Worm (Caenorhabditis elegans): Measurements from ENCODE around the gene rpl-5.

The rpl-5 gene

DNA sequence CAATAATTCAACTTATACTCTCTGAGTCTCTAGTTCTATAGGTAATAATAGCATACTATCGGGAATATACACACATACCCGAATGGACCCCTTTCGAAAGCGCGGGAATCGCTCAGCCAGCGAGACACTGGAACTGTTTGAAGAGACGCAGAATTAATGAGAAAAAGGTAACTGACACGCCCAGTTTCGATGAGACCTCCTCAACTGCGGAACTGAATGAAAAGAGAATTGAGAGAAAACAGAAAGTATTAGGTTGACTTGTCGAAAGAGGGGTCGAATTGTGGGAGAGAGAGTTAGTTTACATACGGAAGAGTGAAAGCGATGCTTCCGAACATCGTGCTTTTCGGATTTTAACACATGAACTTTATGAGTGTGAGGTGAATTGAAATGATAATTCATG lies 37.7 kb upstream of the rpl-5 start:
- TF ChIP-seq sdz-12 (GFP tag; optimal IDR thresholded peaks at IDR 0.05) (no peak), nhr-48 (tag; optimal IDR thresholded peaks at IDR 0.05) (no peak), madf-5 (GFP tag; IDR thresholded peaks at IDR 0.05) (no peak), zfp-3 (GFP tag; conservative IDR thresholded peaks at IDR 0.05) (no peak), F10B5.3 (tag; optimal IDR thresholded peaks at IDR 0.05) (no peak), ZK546.5 (tag; optimal IDR thresholded peaks at IDR 0.05) (no peak), mxl-3 (GFP tag; optimal IDR thresholded peaks at IDR 0.05) (no peak), lin-15B (tag; optimal IDR thresholded peaks at IDR 0.05) (no peak), ceh-28 (tag; optimal IDR thresholded peaks at IDR 0.05) (no peak), egl-27 (tag; optimal IDR thresholded peaks at IDR 0.05) (no peak), egl-43 (GFP tag; IDR thresholded peaks at IDR 0.05) (no peak), Y5F2A.4 (GFP tag; optimal IDR thresholded peaks at IDR 0.05) (no peak), fkh-10 (GFP tag; optimal IDR thresholded peaks at IDR 0.05) (no peak), mdl-1 (tag; optimal IDR thresholded peaks at IDR 0.05) (no peak), tag-97 (GFP tag; IDR thresholded peaks at IDR 0.05) (no peak), dmd-9 (GFP tag; IDR thresholded peaks at IDR 0.05) (no peak), nhr-102 (tag; optimal IDR thresholded peaks at IDR 0.05) (no peak), daf-16 (GFP tag; optimal IDR thresholded peaks at IDR 0.05) (no peak), daf-16 (tag; optimal IDR thresholded peaks at IDR 0.05) (no peak)

DNA sequence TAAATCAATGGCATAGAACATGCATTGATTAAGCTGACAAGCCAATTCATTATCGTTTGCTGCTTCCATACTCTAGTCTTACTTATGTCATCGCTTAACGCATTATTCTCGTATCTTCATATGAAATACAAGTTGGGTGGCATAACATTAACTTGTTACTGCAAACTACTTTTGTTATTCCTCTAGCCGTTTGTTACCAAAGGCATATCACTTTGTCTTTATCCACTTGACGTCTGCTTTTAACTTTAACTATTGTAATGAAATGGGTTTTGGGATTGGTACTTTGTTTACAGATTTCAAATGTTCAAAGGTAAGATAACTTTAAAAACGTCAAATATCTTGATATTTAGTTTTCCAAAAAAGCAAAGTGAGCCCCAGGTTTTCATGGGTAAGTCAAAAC lies 33.7 kb upstream of the rpl-5 start, which contains the start of gene W01C9.2:
Gene W01C9.2 (plus strand): TSS at position 301 of the 400 bp plus-strand sequence.
- TF ChIP-seq nhr-77 (tag; optimal IDR thresholded peaks at IDR 0.05) (no peak), arid-1 (GFP tag; conservative IDR thresholded peaks at IDR 0.05) (no peak), ztf-7 (tag; optimal IDR thresholded peaks at IDR 0.05) (no peak), unc-62 (GFP tag; optimal IDR thresholded peaks at IDR 0.05 in 1 of 2) (peak in 1 of 2 experiments; percentile 75), unc-62 (tag; optimal IDR thresholded peaks at IDR 0.05) (no peak), ama-1 (optimal IDR thresholded peaks at IDR 0.05) (no peak), cey-2 (tag; optimal IDR thresholded peaks at IDR 0.05; ENCODE audit: borderline replicate concordance, insufficient read depth) (no peak), T20F7.1 (GFP tag; optimal IDR thresholded peaks at IDR 0.05) (no peak), mes-2 (tag; optimal IDR thresholded peaks at IDR 0.05; ENCODE audit: poor library complexity, severe bottlenecking) (no peak), F26F4.8 (GFP tag; conservative IDR thresholded peaks at IDR 0.05) (no peak)

DNA sequence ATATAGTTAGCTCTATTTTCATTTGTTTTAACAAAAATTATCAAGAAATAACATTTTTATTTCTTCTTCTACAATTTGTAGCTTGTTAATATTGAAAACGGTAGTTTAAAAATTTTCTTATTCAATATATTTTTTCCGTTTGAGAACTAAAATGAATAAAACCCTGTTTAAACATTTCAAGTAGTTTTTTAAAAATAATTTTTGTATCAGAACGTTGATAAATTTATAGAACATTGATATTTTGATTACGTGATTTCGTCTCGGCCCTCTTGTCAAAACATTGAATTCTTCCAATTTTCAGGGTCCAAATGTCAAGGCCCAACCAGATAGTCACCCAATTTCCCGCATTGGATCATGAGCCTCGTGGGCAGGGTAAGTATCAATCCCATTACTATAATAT lies 29.3 kb upstream of the rpl-5 start, which contains the start of gene pqn-73:
Gene pqn-73 (plus strand): TSS at position 301 of the 400 bp plus-strand sequence.
- TF ChIP-seq cey-2 (tag; optimal IDR thresholded peaks at IDR 0.05; ENCODE audit: borderline replicate concordance, insufficient read depth) (no peak), php-3 (GFP tag; IDR thresholded peaks at IDR 0.05) (no peak), pha-4 (GFP tag; IDR thresholded peaks at IDR 0.05) (no peak), pha-4 (tag; optimal IDR thresholded peaks at IDR 0.05) (no peak), spr-3 (GFP tag; optimal IDR thresholded peaks at IDR 0.05) (no peak), hlh-30 (tag; optimal IDR thresholded peaks at IDR 0.05; ENCODE audit: insufficient read depth) (no peak), dmd-8 (GFP tag; IDR thresholded peaks at IDR 0.05) (no peak), saeg-2 (GFP tag; IDR thresholded peaks at IDR 0.05) (no peak), set-16 (GFP tag; IDR thresholded peaks at IDR 0.05) (no peak), T26A8.4 (GFP tag; IDR thresholded peaks at IDR 0.05) (no peak), ctbp-1 (GFP tag; IDR thresholded peaks at IDR 0.05) (no peak), tra-1 (GFP tag; IDR thresholded peaks at IDR 0.05) (no peak), nhr-25 (tag; optimal IDR thresholded peaks at IDR 0.05; ENCODE audit: borderline replicate concordance, insufficient read depth) (no peak), vab-7 (GFP tag; IDR thresholded peaks at IDR 0.05) (no peak), gei-8 (GFP tag; optimal IDR thresholded peaks at IDR 0.05) (no peak), lin-38 (GFP tag; IDR thresholded peaks at IDR 0.05) (no peak), Y48G9A.11 (GFP tag; IDR thresholded peaks at IDR 0.05) (no peak)
